Fruit fly (Drosophila melanogaster) whole organism, pupa: ENCODE data around the gene COX5A.

Experiments
- CG10348 ChIP-seq: fragments of 200-800 bp; sonication (Bioruptor generic); IDR thresholded peaks from 2 replicates; pipeline ENCODE4 v1.3.6; 2022; ENCODE audit warnings: missing biosample characterization, missing genetic modification characterization
- CG12605 ChIP-seq: fragments of 200-800 bp; sonication (Bioruptor generic); IDR thresholded peaks from 2 replicates; pipeline ENCODE4 v1.3.6; 2022; ENCODE audit warnings: missing biosample characterization, missing genetic modification characterization
- CG13204 ChIP-seq: fragments of 200-800 bp; sonication (Bioruptor generic); optimal IDR thresholded peaks from 2 replicates; lab custom pipeline; 2018; ENCODE audit warnings: missing biosample characterization, mild to moderate bottlenecking, missing genetic modification characterization, moderate library complexity
- CG14655 ChIP-seq: fragments of 200-800 bp; sonication (Bioruptor generic); optimal IDR thresholded peaks from 3 replicates; lab custom pipeline; 2017; ENCODE audit warnings: mild to moderate bottlenecking, missing biosample characterization, missing genetic modification reagents, missing genetic modification characterization
- CG15710 ChIP-seq: fragments of 200-800 bp; sonication (Bioruptor generic); optimal IDR thresholded peaks from 2 replicates; lab custom pipeline; 2018; ENCODE audit warnings: missing biosample characterization, mild to moderate bottlenecking, missing genetic modification characterization, moderate library complexity
- CG17806 ChIP-seq: fragments of 200-800 bp; sonication (Bioruptor generic); optimal IDR thresholded peaks from 2 replicates; lab custom pipeline; 2018; ENCODE audit warnings: missing biosample characterization, mild to moderate bottlenecking, missing genetic modification characterization, moderate library complexity
- CG32121 ChIP-seq: fragments of 200-800 bp; sonication (Bioruptor generic); IDR thresholded peaks from 2 replicates; pipeline ENCODE4 v1.3.6; 2022; ENCODE audit warnings: missing biosample characterization, missing genetic modification characterization
- CG34367 ChIP-seq: fragments of 200-800 bp; sonication (Bioruptor generic); optimal IDR thresholded peaks from 2 replicates; lab custom pipeline; 2018; ENCODE audit warnings: missing biosample characterization, mild to moderate bottlenecking, missing genetic modification characterization
- CG4496 ChIP-seq: fragments of 200-800 bp; sonication (Bioruptor generic); IDR thresholded peaks from 3 replicates; pipeline ENCODE4 v1.3.6; 2022; ENCODE audit warnings: missing biosample characterization, missing genetic modification characterization
- CG8159 ChIP-seq: fragments of 200-800 bp; sonication (Bioruptor generic); optimal IDR thresholded peaks from 3 replicates; lab custom pipeline; 2018; ENCODE audit warnings: missing biosample characterization, mild to moderate bottlenecking, missing genetic modification characterization, moderate library complexity
- CG8301 ChIP-seq: fragments of 200-800 bp; sonication (Bioruptor generic); optimal IDR thresholded peaks from 2 replicates; lab custom pipeline; 2018; ENCODE audit warnings: missing biosample characterization, mild to moderate bottlenecking, missing genetic modification characterization
- CG9948 ChIP-seq: fragments of 200-800 bp; sonication (Bioruptor generic); optimal IDR thresholded peaks from 2 replicates; lab custom pipeline; 2018; ENCODE audit warnings: missing biosample characterization, mild to moderate bottlenecking, missing genetic modification characterization, moderate library complexity
- D1 ChIP-seq: fragments of 200-800 bp; sonication (Bioruptor generic); optimal IDR thresholded peaks from 2 replicates; lab custom pipeline; 2018; ENCODE audit warnings: missing biosample characterization, mild to moderate bottlenecking, missing genetic modification characterization, moderate library complexity
- EcR ChIP-seq: fragments of 200-800 bp; sonication (Bioruptor generic); optimal IDR thresholded peaks from 3 replicates; lab custom pipeline; 2019; ENCODE audit warnings: missing biosample characterization, missing genetic modification characterization, mild to moderate bottlenecking, moderate library complexity, missing genetic modification reagents
- Ets98B ChIP-seq: fragments of 200-800 bp; sonication (Bioruptor generic); IDR thresholded peaks from 2 replicates; pipeline ENCODE4 v1.3.6; 2022; ENCODE audit warnings: missing biosample characterization, missing genetic modification characterization
- Pif1A ChIP-seq: fragments of 200-800 bp; sonication (Bioruptor generic); optimal IDR thresholded peaks from 3 replicates; lab custom pipeline; 2016; ENCODE audit warnings: missing biosample characterization, missing genetic modification characterization
- Pif1B ChIP-seq: fragments of 200-800 bp; sonication (Bioruptor generic); optimal IDR thresholded peaks from 3 replicates; lab custom pipeline; 2016; ENCODE audit warnings: missing biosample characterization, missing genetic modification characterization
- Snoo ChIP-seq: fragments of 200-800 bp; sonication (Bioruptor generic); optimal IDR thresholded peaks from 3 replicates; lab custom pipeline; 2017; ENCODE audit warnings: missing biosample characterization, mild to moderate bottlenecking, missing genetic modification characterization, inconsistent platforms
- fd96Ca ChIP-seq: fragments of 200-800 bp; sonication (Bioruptor generic); IDR thresholded peaks from 3 replicates; pipeline ENCODE4 v1.3.6; 2022; ENCODE audit warnings: missing biosample characterization, missing genetic modification characterization
- gl ChIP-seq: fragments of 200-800 bp; sonication (Bioruptor generic); optimal IDR thresholded peaks from 2 replicates; lab custom pipeline; 2018; ENCODE audit warnings: missing biosample characterization, mild to moderate bottlenecking, missing genetic modification characterization
- rn ChIP-seq: fragments of 200-800 bp; sonication (Bioruptor generic); IDR thresholded peaks from 2 replicates; pipeline ENCODE4 v1.3.6; 2022; ENCODE audit warnings: missing biosample characterization, missing genetic modification characterization

COX5A gene

DNA sequence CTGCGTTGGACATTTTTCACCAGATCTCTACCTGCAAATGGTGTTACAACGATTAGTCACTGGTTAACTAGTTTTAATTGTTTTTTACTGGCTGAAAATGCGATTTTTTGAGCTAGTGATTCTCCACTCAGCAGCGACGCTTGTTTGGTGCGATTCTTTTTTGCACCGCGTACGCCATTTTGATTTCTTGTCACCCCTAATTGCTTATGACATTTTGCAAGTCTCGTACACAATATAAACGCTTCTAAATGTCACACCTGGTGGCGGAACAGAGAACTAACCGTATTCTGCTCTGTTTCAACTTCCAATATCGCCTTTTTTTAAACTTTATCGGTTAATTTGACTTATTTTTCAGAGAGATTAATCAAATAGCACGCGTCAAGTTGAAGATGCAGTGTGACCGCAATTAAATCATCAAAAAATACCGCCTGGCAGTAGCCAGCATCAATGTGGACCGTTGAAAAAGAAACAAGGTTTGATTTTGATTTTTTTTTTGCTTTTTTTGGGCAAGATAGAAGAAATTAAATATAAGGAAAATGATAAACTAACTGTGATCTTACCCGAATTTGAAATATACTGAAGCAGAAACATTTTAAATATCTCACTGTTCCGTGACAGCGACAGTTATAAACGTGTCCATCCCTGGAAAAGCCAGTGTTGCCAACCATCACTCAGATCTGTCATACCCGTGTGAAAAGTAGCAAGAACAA lies at the start of gene COX5A, which contains the start of gene glo:
Gene COX5A, plus strand, starts transcription at position 430 of the 710 bp plus-strand sequence.
Gene glo, minus strand, starts transcription at position 491 of the 710 bp plus-strand sequence.
- TF ChIP-seq CG8301 (tag; lab: Kevin White, UChicago) (peak; percentile 23), CG32121 (no peak), gl (tag; lab: Kevin White, UChicago) (no peak), CG15710 (tag; lab: Kevin White, UChicago) (peak; percentile 52), rn (no peak), Snoo (tag; lab: Kevin White, UChicago) (peak; percentile 43), Ets98B (peak; percentile 63), CG14655 (GFP tag; lab: Kevin White, UChicago) (no peak), CG9948 (tag; lab: Kevin White, UChicago) (peak; percentile 9), Pif1A (no peak), CG4496 (GFP tag; lab: Robert Waterston, UW) (peak; percentile 45; the same call in 2 of the 3 replicates), CG8159 (peak; percentile 22), CG13204 (GFP tag; lab: Kevin White, UChicago) (no peak), fd96Ca (no peak; the same call in 2 of the 3 replicates), D1 (tag; lab: Kevin White, UChicago) (no peak), CG12605 (GFP tag; lab: Robert Waterston, UW) (peak; percentile 43; the same call in 1 of the 2 replicates), CG10348 (GFP tag; lab: Robert Waterston, UW) (no peak), EcR (no peak), CG17806 (tag; lab: Kevin White, UChicago) (peak; percentile 21), CG34367 (tag; lab: Kevin White, UChicago) (peak; percentile 26), Pif1B (GFP tag; lab: Kevin White, UChicago) (no peak)

DNA sequence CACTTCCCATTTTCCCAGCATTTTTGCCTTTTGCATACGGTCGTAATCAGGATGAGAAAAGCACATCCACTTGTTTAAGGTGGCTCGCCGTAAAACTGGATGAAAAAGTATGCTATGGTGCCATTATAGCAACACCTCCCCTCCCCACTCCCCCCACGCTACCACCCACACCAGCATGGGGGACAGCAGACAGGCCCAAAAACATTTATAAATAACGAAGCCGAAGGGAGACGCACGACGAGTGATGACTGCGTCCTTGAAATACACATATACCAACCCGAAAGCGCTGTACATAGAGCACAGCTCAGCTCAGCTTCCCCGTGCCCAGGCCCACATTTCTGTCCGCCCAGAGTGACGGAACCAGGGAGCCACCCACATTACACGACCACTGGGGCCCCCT lies 48.4 kb upstream of the COX5A start:
- TF ChIP-seq CG12605 (GFP tag; lab: Robert Waterston, UW) (no peak), CG14655 (GFP tag; lab: Kevin White, UChicago) (no peak), fd96Ca (no peak), D1 (tag; lab: Kevin White, UChicago) (no peak), Snoo (tag; lab: Kevin White, UChicago) (no peak), EcR (no peak), Ets98B (no peak), Pif1A (no peak), CG10348 (GFP tag; lab: Robert Waterston, UW) (no peak), CG8301 (tag; lab: Kevin White, UChicago) (no peak), Pif1B (GFP tag; lab: Kevin White, UChicago) (no peak), CG9948 (tag; lab: Kevin White, UChicago) (no peak), CG34367 (tag; lab: Kevin White, UChicago) (no peak), CG8159 (no peak)

dm6 chr3R:11771492-11771891 lies 47.7 kb upstream of the COX5A start:
- no peak for TF ChIP-seq CG34367 (tag; lab: Kevin White, UChicago)
- no peak for TF ChIP-seq CG13204 (GFP tag; lab: Kevin White, UChicago)
- TF ChIP-seq CG14655 (GFP tag; lab: Kevin White, UChicago): no peak
- TF ChIP-seq EcR: no peak
- TF ChIP-seq CG17806 (tag; lab: Kevin White, UChicago): no peak
- TF ChIP-seq CG8301 (tag; lab: Kevin White, UChicago): no peak
- no peak for TF ChIP-seq CG8159
- TF ChIP-seq CG32121: no peak
- TF ChIP-seq gl (tag; lab: Kevin White, UChicago): no peak
- no peak for TF ChIP-seq Pif1B (GFP tag; lab: Kevin White, UChicago)
- no peak for TF ChIP-seq Pif1A
- no peak for TF ChIP-seq CG9948 (tag; lab: Kevin White, UChicago)
- no peak for TF ChIP-seq CG15710 (tag; lab: Kevin White, UChicago)

dm6 chr3R:11772181-11772827 lies 46.9 kb upstream of the COX5A start:
- TF ChIP-seq rn: no peak
- TF ChIP-seq CG32121: no peak
- TF ChIP-seq Pif1A: no peak
- no peak for TF ChIP-seq CG17806 (tag; lab: Kevin White, UChicago)
- TF ChIP-seq EcR: no peak
- TF ChIP-seq CG4496 (GFP tag; lab: Robert Waterston, UW): no peak
- no peak for TF ChIP-seq fd96Ca
- TF ChIP-seq Pif1B (GFP tag; lab: Kevin White, UChicago): no peak

- peak; percentile 5 for TF ChIP-seq Pif1A
- peak; percentile 3 for TF ChIP-seq EcR
- TF ChIP-seq Snoo (tag; lab: Kevin White, UChicago): no peak
- peak; percentile 44 for TF ChIP-seq CG14655 (GFP tag; lab: Kevin White, UChicago)
- TF ChIP-seq Ets98B: peak; percentile 40; the same call in 1 of the 2 replicates
- peak; percentile 50 for TF ChIP-seq CG13204 (GFP tag; lab: Kevin White, UChicago)
- TF ChIP-seq CG17806 (tag; lab: Kevin White, UChicago): no peak
- no peak; the same call in 2 of the 3 replicates for TF ChIP-seq CG4496 (GFP tag; lab: Robert Waterston, UW)
- peak; percentile 53 for TF ChIP-seq CG8301 (tag; lab: Kevin White, UChicago)
Observed at dm6 chr3R:11773325-11773998, 45.7 kb upstream of the COX5A start.
